Fruit fly (Drosophila melanogaster): ENCODE data around the gene CG42750.
A peak's percentile ranks its signal among the peaks of the same experiment; 100 is the strongest.

The CG42750 gene

dm6 chr2L:18153068-18153467 is 122.5 kb downstream of the CG42750 start, which contains the start of gene CG17681:
CG17681 (plus strand) TSS chr2L:18153123.
- 0 out of 2 replicates have a peak, but pooled peaks have one; percentile 10 for TF ChIP-seq sim (GFP tag; IDR thresholded peaks at IDR 0.05)
- no peak for TF ChIP-seq Jarid2 (GFP tag; optimal IDR thresholded peaks at IDR 0.05)
- TF ChIP-seq CG10147 (GFP tag; optimal IDR thresholded peaks at IDR 0.05): peak; percentile 49
- peak in 1 of 2 experiments; percentile 3 for TF ChIP-seq Eip74EF (GFP tag; optimal IDR thresholded peaks at IDR 0.05)
- TF ChIP-seq psq (GFP tag; optimal IDR thresholded peaks at IDR 0.05): no peak
- peak; percentile 12 for TF ChIP-seq CoRest (tag; optimal IDR thresholded peaks at IDR 0.05)
- peak; percentile 27 for TF ChIP-seq CG9727 (GFP tag; optimal IDR thresholded peaks at IDR 0.05)
- TF ChIP-seq PHDP (tag; optimal IDR thresholded peaks at IDR 0.05): peak; percentile 7
- TF ChIP-seq D19A (tag; optimal IDR thresholded peaks at IDR 0.05): peak; percentile 95
- TF ChIP-seq CG11696 (GFP tag; IDR thresholded peaks at IDR 0.05): no peak
- peak; percentile 19; the same call in 1 of the 2 replicates for TF ChIP-seq seq (GFP tag; IDR thresholded peaks at IDR 0.05)
- peak; percentile 19 for TF ChIP-seq nmo (GFP tag; optimal IDR thresholded peaks at IDR 0.05)
- TF ChIP-seq corto (GFP tag; optimal IDR thresholded peaks at IDR 0.05): peak; percentile 10

DNA sequence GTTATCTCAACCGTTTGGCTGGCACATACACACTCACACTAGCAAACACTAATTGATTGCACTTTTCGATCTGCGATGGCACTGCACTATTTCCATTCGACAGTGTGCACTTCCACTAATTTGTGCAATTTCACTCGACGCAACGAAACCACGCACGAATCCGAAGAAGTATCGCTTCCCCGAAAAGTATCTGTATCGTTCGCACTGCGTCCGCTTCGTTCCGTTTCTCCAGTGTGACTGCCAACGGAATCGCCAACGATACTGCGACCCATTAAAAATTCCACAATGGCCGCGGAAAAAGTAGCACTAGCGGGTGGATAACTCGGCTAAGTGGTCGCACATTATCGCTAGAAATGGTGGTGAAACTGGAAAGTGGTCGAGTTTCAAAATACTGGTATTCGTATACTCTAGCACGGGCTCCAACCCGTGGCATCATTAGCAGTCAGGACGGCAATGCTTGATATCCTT is 123.4 kb downstream of the CG42750 start, which contains the start of gene Socs36E:
Gene Socs36E, minus strand, starts transcription at position 246 of the 468 bp plus-strand sequence.
- TF ChIP-seq CG5953 (GFP tag; IDR thresholded peaks at IDR 0.05) (0 out of 2 replicates have a peak, but pooled peaks have one; percentile 19), CG13424 (tag; optimal IDR thresholded peaks at IDR 0.05) (peak; percentile 29), CG3847 (GFP tag; IDR thresholded peaks at IDR 0.05) (peak; percentile 77), CG6765 (GFP tag; optimal IDR thresholded peaks at IDR 0.05) (no peak), CrebB (tag; optimal IDR thresholded peaks at IDR 0.05) (peak; percentile 49), prd (optimal IDR thresholded peaks at IDR 0.05) (no peak), prd (GFP tag; IDR thresholded peaks at IDR 0.05) (0 out of 3 replicates have a peak, but pooled peaks have one; percentile 27), zen (tag; optimal IDR thresholded peaks at IDR 0.05) (peak; percentile 95), lov (optimal IDR thresholded peaks at IDR 0.05) (no peak), lov (GFP tag; IDR thresholded peaks at IDR 0.05) (no peak), Side (GFP tag; optimal IDR thresholded peaks at IDR 0.05) (peak; percentile 9), eyg (GFP tag; optimal IDR thresholded peaks at IDR 0.05) (no peak), CG3726 (GFP tag; IDR thresholded peaks at IDR 0.05) (no peak; the same call in 2 of the 3 replicates), CG18262 (tag; optimal IDR thresholded peaks at IDR 0.05) (no peak), C15 (GFP tag; IDR thresholded peaks at IDR 0.05) (no peak), unpg (GFP tag; optimal IDR thresholded peaks at IDR 0.05) (peak; percentile 48), Atf3 (GFP tag; optimal IDR thresholded peaks at IDR 0.05) (peak; percentile 24), sob (GFP tag; IDR thresholded peaks at IDR 0.05) (peak; percentile 54; the same call in 1 of the 2 replicates), ro (GFP tag; IDR thresholded peaks at IDR 0.05) (no peak), sc (optimal IDR thresholded peaks at IDR 0.05) (no peak), sc (GFP tag; optimal IDR thresholded peaks at IDR 0.05) (no peak), GATAe (GFP tag; conservative IDR thresholded peaks at IDR 0.05) (no peak), nau (GFP tag; optimal IDR thresholded peaks at IDR 0.05) (no peak), ftz-f1 (GFP tag; optimal IDR thresholded peaks at IDR 0.05) (peak; percentile 12), zfh1 (GFP tag; IDR thresholded peaks at IDR 0.05) (peak; percentile 43; the same call in 2 of the 3 replicates), lola (GFP tag; optimal IDR thresholded peaks at IDR 0.05) (no peak), so (GFP tag; IDR thresholded peaks at IDR 0.05) (peak; percentile 65; the same call in 2 of the 3 replicates), CG6689 (GFP tag; IDR thresholded peaks at IDR 0.05) (no peak), bsh (GFP tag; optimal IDR thresholded peaks at IDR 0.05) (peak; percentile 10 to 19), seq (GFP tag; IDR thresholded peaks at IDR 0.05) (no peak), CG4424 (GFP tag; optimal IDR thresholded peaks at IDR 0.05) (no peak), Dref (GFP tag; IDR thresholded peaks at IDR 0.05) (peak; percentile 50), mld (GFP tag; IDR thresholded peaks at IDR 0.05; ENCODE audit: partially characterized antibody) (no peak), CG14014 (GFP tag; IDR thresholded peaks at IDR 0.05) (no peak), dmrt11E (tag; optimal IDR thresholded peaks at IDR 0.05) (no peak), da (GFP tag; optimal IDR thresholded peaks at IDR 0.05) (peak; percentile 13), Kr (GFP tag; optimal IDR thresholded peaks at IDR 0.05) (no peak), lbe (GFP tag; optimal IDR thresholded peaks at IDR 0.05) (no peak)

Measured in whole organism, embryonic.